Worm (Caenorhabditis elegans) whole organism, L4 larva: ENCODE results near the gene M110.3.

Source experiments
- F44E2.7 ChIP-seq: fragments of 200-800 bp; sonication (Bioruptor generic); IDR thresholded peaks from 2 replicates; pipeline ENCODE4 v2.1.2; 2022; ENCODE audit warnings: missing genetic modification characterization, missing compliant biosample characterization
- ZK546.5 ChIP-seq, 2 experiments: sonication (generic microtip); optimal IDR thresholded peaks; 2 replicates each; lab custom pipeline; 2017; ENCODE audit warnings: missing biosample characterization in 2 of 2, missing genetic modification characterization in 2 of 2
- aha-1 ChIP-seq: fragments of 150-350 bp; peaks from one replicate; lab custom pipeline; 2014; ENCODE audit warnings: missing biosample characterization, missing genetic modification characterization
- aly-2 ChIP-seq: sonication (generic microtip); optimal IDR thresholded peaks from 2 replicates; lab custom pipeline; 2018; ENCODE audit warnings: missing biosample characterization, missing genetic modification characterization
- arid-1 ChIP-seq: fragments of 200-800 bp; sonication (Bioruptor generic); conservative IDR thresholded peaks from 2 replicates; pipeline ENCODE4 v1.3.6; 2022; ENCODE audit warnings: missing genetic modification reagents, missing genetic modification characterization, missing compliant biosample characterization
- ceh-28 ChIP-seq: fragments of 150-350 bp; optimal IDR thresholded peaks from 2 replicates; lab custom pipeline; 2014; ENCODE audit warnings: missing biosample characterization, missing genetic modification reagents, missing genetic modification characterization
- cey-2 ChIP-seq: sonication (generic microtip); optimal IDR thresholded peaks from 3 replicates; lab custom pipeline; 2017; ENCODE audit warnings: missing genetic modification characterization, mild to moderate bottlenecking, missing compliant biosample characterization, antibody characterized with exemption, borderline replicate concordance; ENCODE audit not compliant: insufficient read depth
- daf-16 ChIP-seq, 3 experiments: sonication (generic microtip); optimal IDR thresholded peaks; 2 replicates each; lab custom pipeline; 2016 to 2017; ENCODE audit warnings: missing genetic modification characterization in 3 of 3, missing genetic modification reagents in 3 of 3, mild to moderate bottlenecking in 2 of 3, missing compliant biosample characterization in 2 of 3, missing biosample characterization in 1 of 3, moderate library complexity in 1 of 3
- daf-8 ChIP-seq: fragments of 200-800 bp; sonication (Bioruptor generic); IDR thresholded peaks from 2 replicates; pipeline ENCODE4 v1.3.6; 2022; ENCODE audit warnings: missing genetic modification characterization, missing compliant biosample characterization
- dve-1 ChIP-seq: sonication (generic microtip); optimal IDR thresholded peaks from 2 replicates; lab custom pipeline; 2017; ENCODE audit warnings: antibody characterized with exemption, mild to moderate bottlenecking, missing genetic modification characterization, missing compliant biosample characterization; ENCODE audit not compliant: insufficient read depth
- fos-1 ChIP-seq: fragments of 150-350 bp; optimal IDR thresholded peaks from 2 replicates; lab custom pipeline; 2014; ENCODE audit warnings: missing biosample characterization, missing genetic modification characterization
- gei-8 ChIP-seq: fragments of 200-800 bp; sonication (Bioruptor generic); optimal IDR thresholded peaks from 2 replicates; lab custom pipeline; 2018; ENCODE audit warnings: mild to moderate bottlenecking, missing genetic modification characterization, missing compliant biosample characterization
- hlh-11 ChIP-seq: fragments of 200-800 bp; sonication (Bioruptor generic); optimal IDR thresholded peaks from 2 replicates; lab custom pipeline; 2018; ENCODE audit warnings: mild to moderate bottlenecking, missing genetic modification characterization, missing compliant biosample characterization
- hlh-30 ChIP-seq: sonication (generic microtip); optimal IDR thresholded peaks from 2 replicates; lab custom pipeline; 2017; ENCODE audit warnings: antibody characterized with exemption, mild to moderate bottlenecking, missing genetic modification characterization, missing compliant biosample characterization; ENCODE audit not compliant: insufficient read depth
- hmg-1.1 ChIP-seq: fragments of 200-800 bp; sonication (Bioruptor generic); IDR thresholded peaks from 2 replicates; pipeline ENCODE4 v1.3.6; 2022; ENCODE audit warnings: missing genetic modification reagents, missing genetic modification characterization, missing compliant biosample characterization
- lin-29 ChIP-seq: fragments of 200-800 bp; sonication (Bioruptor generic); IDR thresholded peaks from 2 replicates; pipeline ENCODE4 v1.3.6; 2022; ENCODE audit warnings: missing genetic modification reagents, missing genetic modification characterization, missing compliant biosample characterization
- lin-38 ChIP-seq: fragments of 200-800 bp; sonication (Bioruptor generic); IDR thresholded peaks from 2 replicates; pipeline ENCODE4 v1.3.6; 2022; ENCODE audit warnings: missing genetic modification reagents, missing genetic modification characterization, missing compliant biosample characterization
- lin-39 ChIP-seq: fragments of 150-350 bp; optimal IDR thresholded peaks from 2 replicates; lab custom pipeline; 2014; ENCODE audit warnings: missing biosample characterization, missing genetic modification reagents, missing genetic modification characterization
- lsy-2 ChIP-seq, 2 experiments: fragments of 150-350 bp in 1 of 2; sonication (generic microtip) in 1 of 2; optimal IDR thresholded peaks; 2 replicates each; lab custom pipeline; 2014 to 2017; ENCODE audit warnings: missing biosample characterization in 2 of 2, missing genetic modification characterization in 2 of 2
- mdl-1 ChIP-seq, 2 experiments: fragments of 150-350 bp in 1 of 2; sonication (generic microtip) in 1 of 2; optimal IDR thresholded peaks; 2 replicates each; lab custom pipeline; 2014 to 2017; ENCODE audit warnings: missing biosample characterization in 2 of 2, missing genetic modification characterization in 2 of 2
- mep-1 ChIP-seq: fragments of 150-350 bp; sonication (generic microtip); optimal IDR thresholded peaks from 3 replicates; lab custom pipeline; 2014; ENCODE audit warnings: missing biosample characterization, missing genetic modification characterization
- mxl-2 ChIP-seq: fragments of 200-800 bp; sonication (Bioruptor generic); conservative IDR thresholded peaks from 2 replicates; pipeline ENCODE4 v1.3.6; 2022; ENCODE audit warnings: missing genetic modification reagents, missing genetic modification characterization, missing compliant biosample characterization
- mxl-3 ChIP-seq: fragments of 200-800 bp; sonication (Bioruptor generic); optimal IDR thresholded peaks from 2 replicates; lab custom pipeline; 2018; ENCODE audit warnings: mild to moderate bottlenecking, missing genetic modification characterization, missing compliant biosample characterization
- nhr-10 ChIP-seq: fragments of 150-350 bp; optimal IDR thresholded peaks from 2 replicates; lab custom pipeline; 2014; ENCODE audit warnings: missing biosample characterization, missing genetic modification characterization
- nhr-11 ChIP-seq: fragments of 150-350 bp; optimal IDR thresholded peaks from 2 replicates; lab custom pipeline; 2014; ENCODE audit warnings: missing biosample characterization, missing genetic modification characterization
- nhr-25 ChIP-seq: sonication (generic microtip); optimal IDR thresholded peaks from 2 replicates; lab custom pipeline; 2017; ENCODE audit warnings: missing genetic modification characterization, mild to moderate bottlenecking, missing compliant biosample characterization, antibody characterized with exemption, moderate library complexity, borderline replicate concordance; ENCODE audit not compliant: insufficient read depth
- nhr-28 ChIP-seq: fragments of 150-350 bp; optimal IDR thresholded peaks from 2 replicates; lab custom pipeline; 2014; ENCODE audit warnings: missing biosample characterization, missing genetic modification characterization
- nhr-41 ChIP-seq: fragments of 200-800 bp; sonication (Bioruptor generic); IDR thresholded peaks from 2 replicates; pipeline ENCODE4 v1.3.6; 2022; ENCODE audit warnings: missing genetic modification reagents, missing genetic modification characterization, missing compliant biosample characterization
- nhr-48 ChIP-seq: sonication (generic microtip); optimal IDR thresholded peaks from 2 replicates; lab custom pipeline; 2016; ENCODE audit warnings: mild to moderate bottlenecking, missing genetic modification characterization, missing compliant biosample characterization
- nhr-6 ChIP-seq: fragments of 150-350 bp; optimal IDR thresholded peaks from 2 replicates; lab custom pipeline; 2014; ENCODE audit warnings: missing biosample characterization, missing genetic modification characterization
- nhr-77 ChIP-seq: fragments of 150-350 bp; optimal IDR thresholded peaks from 2 replicates; lab custom pipeline; 2014; ENCODE audit warnings: missing biosample characterization, missing genetic modification characterization
- pha-4 ChIP-seq, 2 experiments: fragments of 150-350 bp in 1 of 2; fragments of 200-800 bp in 1 of 2; sonication (Bioruptor generic) in 1 of 2; IDR thresholded peaks in 1 of 2; optimal IDR thresholded peaks in 1 of 2; 2 replicates each; pipeline versions ENCODE4 v1.3.6 to Lab custom; 2014 to 2022; ENCODE audit warnings: missing genetic modification characterization in 2 of 2, missing genetic modification reagents in 2 of 2, missing biosample characterization in 1 of 2, missing compliant biosample characterization in 1 of 2
- rbr-2 ChIP-seq: sonication (generic microtip); optimal IDR thresholded peaks from 2 replicates; lab custom pipeline; 2016; ENCODE audit warnings: missing genotype, missing genetic modification characterization, missing compliant biosample characterization
- spr-1 ChIP-seq: sonication (generic microtip); optimal IDR thresholded peaks from 2 replicates; lab custom pipeline; 2016; ENCODE audit warnings: mild to moderate bottlenecking, missing genetic modification characterization, missing compliant biosample characterization
- unc-130 ChIP-seq: sonication (generic microtip); optimal IDR thresholded peaks from 2 replicates; lab custom pipeline; 2016; ENCODE audit warnings: missing genetic modification reagents, missing genetic modification characterization, missing compliant biosample characterization
- unc-62 ChIP-seq, 3 experiments: fragments of 150-350 bp in 1 of 3; sonication (generic microtip); optimal IDR thresholded peaks in 2 of 3; peaks in 1 of 3; 1 replicate in 1 of 3; 2 replicates in 2 of 3; lab custom pipeline; 2014 to 2017; ENCODE audit warnings: missing biosample characterization in 3 of 3, missing genetic modification characterization in 3 of 3, missing genetic modification reagents in 3 of 3, missing genotype in 1 of 3
- zfp-2 ChIP-seq: sonication (generic microtip); optimal IDR thresholded peaks from 2 replicates; lab custom pipeline; 2016; ENCODE audit warnings: mild to moderate bottlenecking, missing genetic modification characterization, missing compliant biosample characterization
- zip-11 ChIP-seq: fragments of 200-800 bp; sonication (Bioruptor generic); IDR thresholded peaks from 2 replicates; pipeline ENCODE4 v1.3.6; 2022; ENCODE audit warnings: missing genetic modification characterization, missing compliant biosample characterization

Gene M110.3

ce11 chrII:8225347-8225746 lies 8.9 kb upstream of the M110.3 start:
- TF ChIP-seq dve-1: peak; percentile 17
- TF ChIP-seq hlh-30: peak; percentile 17
- no peak for TF ChIP-seq nhr-25
- TF ChIP-seq nhr-41: no peak
- no peak for TF ChIP-seq arid-1
- peak; percentile 76 for TF ChIP-seq nhr-28
- TF ChIP-seq cey-2 (tag; lab: Kevin White, UChicago): no peak
- no peak for TF ChIP-seq mxl-2 (GFP tag; lab: Robert Waterston, UW)
- TF ChIP-seq nhr-10 (tag; lab: Kevin White, UChicago): no peak
- peak in 1 of 2 experiments; percentile 75 for TF ChIP-seq unc-62 (GFP tag; optimal IDR thresholded peaks at IDR 0.05 in 1 of 2; lab: Kevin White, UChicago)
- TF ChIP-seq unc-62 (tag; optimal IDR thresholded peaks at IDR 0.05; lab: Kevin White, UChicago): no peak

ce11 chrII:8224623-8225022 lies 8.2 kb upstream of the M110.3 start:
- TF ChIP-seq unc-62 (GFP tag; optimal IDR thresholded peaks at IDR 0.05 in 1 of 2; lab: Kevin White, UChicago) (peak in 1 of 2 experiments; percentile 99), unc-62 (tag; optimal IDR thresholded peaks at IDR 0.05; lab: Kevin White, UChicago) (no peak), lin-39 (no peak), aha-1 (tag; lab: Kevin White, UChicago) (peak; percentile 13)

ce11 chrII:8223945-8224344 lies 7.5 kb upstream of the M110.3 start:
- no peak for TF ChIP-seq F44E2.7 (GFP tag; lab: Robert Waterston, UW)
- peak in 1 of 2 experiments; percentile 83 for TF ChIP-seq unc-62 (GFP tag; optimal IDR thresholded peaks at IDR 0.05 in 1 of 2; lab: Kevin White, UChicago)
- no peak for TF ChIP-seq unc-62 (tag; optimal IDR thresholded peaks at IDR 0.05; lab: Kevin White, UChicago)

ce11 chrII:8223422-8223821 lies 7.0 kb upstream of the M110.3 start:
- TF ChIP-seq lin-29 (GFP tag; lab: Robert Waterston, UW) (no peak), rbr-2 (tag; lab: Kevin White, UChicago) (no peak), pha-4 (GFP tag; IDR thresholded peaks at IDR 0.05; lab: Robert Waterston, UW) (no peak), pha-4 (tag; optimal IDR thresholded peaks at IDR 0.05; lab: Kevin White, UChicago) (peak; percentile 55), nhr-6 (peak; percentile 29), zip-11 (GFP tag; lab: Robert Waterston, UW) (no peak), ceh-28 (tag; lab: Kevin White, UChicago) (peak; percentile 3), zfp-2 (tag; lab: Kevin White, UChicago) (no peak), hlh-11 (tag; lab: Kevin White, UChicago) (peak; percentile 11), aly-2 (tag; lab: Kevin White, UChicago) (no peak), mxl-3 (peak; percentile 5), spr-1 (tag; lab: Kevin White, UChicago) (no peak)

ce11 chrII:8222309-8223065 lies 6.1 kb upstream of the M110.3 start, which contains the start of gene dab-1:
Gene dab-1, plus strand, starts transcription at chrII:8222386.
- TF ChIP-seq unc-62 (GFP tag; optimal IDR thresholded peaks at IDR 0.05 in 1 of 2; lab: Kevin White, UChicago) (peak in 1 of 2 experiments; percentile 75), unc-62 (tag; optimal IDR thresholded peaks at IDR 0.05; lab: Kevin White, UChicago) (no peak), daf-8 (GFP tag; lab: Robert Waterston, UW) (no peak), lsy-2 (tag; optimal IDR thresholded peaks at IDR 0.05; lab: Kevin White, UChicago) (peak in 1 of 2 experiments; percentile 25), lin-38 (GFP tag; lab: Robert Waterston, UW) (0 out of 2 replicates have a peak, but pooled peaks have one; percentile 24), nhr-48 (tag; lab: Kevin White, UChicago) (peak; percentile 22), cey-2 (tag; lab: Kevin White, UChicago) (peak; percentile 51), gei-8 (GFP tag; lab: Kevin White, UChicago) (no peak), nhr-77 (tag; lab: Kevin White, UChicago) (peak; percentile 41), fos-1 (tag; lab: Kevin White, UChicago) (no peak), pha-4 (GFP tag; IDR thresholded peaks at IDR 0.05; lab: Robert Waterston, UW) (no peak), pha-4 (tag; optimal IDR thresholded peaks at IDR 0.05; lab: Kevin White, UChicago) (no peak), aha-1 (tag; lab: Kevin White, UChicago) (peak; percentile 73), mxl-3 (peak; percentile 94), daf-16 (GFP tag; optimal IDR thresholded peaks at IDR 0.05; lab: Kevin White, UChicago) (no peak), daf-16 (tag; optimal IDR thresholded peaks at IDR 0.05; lab: Kevin White, UChicago) (no peak), ZK546.5 (tag; optimal IDR thresholded peaks at IDR 0.05; lab: Kevin White, UChicago) (no peak), hlh-30 (peak; percentile 76), hlh-11 (tag; lab: Kevin White, UChicago) (peak; percentile 53), nhr-28 (peak; percentile 85), nhr-25 (peak; percentile 25), mdl-1 (tag; optimal IDR thresholded peaks at IDR 0.05; lab: Kevin White, UChicago) (peak; percentile 90 to 97), hmg-1.1 (GFP tag; lab: Robert Waterston, UW) (no peak), mep-1 (tag; lab: Kevin White, UChicago) (peak; percentile 56), nhr-11 (tag; lab: Kevin White, UChicago) (no peak), unc-130 (peak; percentile 24)
